Worm (Caenorhabditis elegans): ENCODE results near the gene T28C12.6.

T28C12.6 gene

ce11 chrV:6335226-6335625 lies 693 bp downstream of the T28C12.6 start:
- no peak for TF ChIP-seq B0310.2 (tag; optimal IDR thresholded peaks at IDR 0.05)
- TF ChIP-seq F13C5.2 (tag; optimal IDR thresholded peaks at IDR 0.05) = no peak
- TF ChIP-seq hmbx-1 (tag; optimal IDR thresholded peaks at IDR 0.05) = no peak
- no peak for TF ChIP-seq pes-1 (GFP tag; IDR thresholded peaks at IDR 0.05)
- TF ChIP-seq hmg-4 (GFP tag; optimal IDR thresholded peaks at IDR 0.05) = no peak

- TF ChIP-seq B0310.2 (tag; optimal IDR thresholded peaks at IDR 0.05) = no peak
- no peak for TF ChIP-seq ceh-36 (tag; optimal IDR thresholded peaks at IDR 0.05)
- TF ChIP-seq flt-1 (GFP tag; IDR thresholded peaks at IDR 0.05) = no peak
- no peak for TF ChIP-seq F13C5.2 (tag; optimal IDR thresholded peaks at IDR 0.05)
Observed at ce11 chrV:6331607-6332006, 4.3 kb downstream of the T28C12.6 start, which contains the start of gene T28C12.1. T28C12.1 (plus strand) TSS chrV:6331907.

- TF ChIP-seq flt-1 (GFP tag; IDR thresholded peaks at IDR 0.05) = no peak
- no peak for TF ChIP-seq ceh-36 (tag; optimal IDR thresholded peaks at IDR 0.05)
- no peak for TF ChIP-seq hmg-4 (GFP tag; optimal IDR thresholded peaks at IDR 0.05)
- no peak for TF ChIP-seq ets-7 (tag; optimal IDR thresholded peaks at IDR 0.05)
- no peak for TF ChIP-seq hnd-1 (tag; optimal IDR thresholded peaks at IDR 0.05)
- TF ChIP-seq F13C5.2 (tag; optimal IDR thresholded peaks at IDR 0.05) = no peak
- TF ChIP-seq sea-1 (GFP tag; conservative IDR thresholded peaks at IDR 0.05) = no peak
- TF ChIP-seq B0310.2 (tag; optimal IDR thresholded peaks at IDR 0.05) = no peak
- TF ChIP-seq tbx-11 (GFP tag; IDR thresholded peaks at IDR 0.05) = no peak
- no peak for TF ChIP-seq tra-4 (tag; optimal IDR thresholded peaks at IDR 0.05)
- no peak for TF ChIP-seq aly-1 (tag; optimal IDR thresholded peaks at IDR 0.05)
- TF ChIP-seq scrt-1 (GFP tag; IDR thresholded peaks at IDR 0.05) = no peak
- no peak for TF ChIP-seq hmbx-1 (tag; optimal IDR thresholded peaks at IDR 0.05)
- no peak for TF ChIP-seq ama-1 (optimal IDR thresholded peaks at IDR 0.05)
Observed at ce11 chrV:6328897-6329296, 7.0 kb downstream of the T28C12.6 start, which contains the start of gene T28C12.2. T28C12.2 (plus strand) TSS chrV:6329197.

- no peak for TF ChIP-seq aly-1 (tag; optimal IDR thresholded peaks at IDR 0.05)
- no peak for TF ChIP-seq scrt-1 (GFP tag; IDR thresholded peaks at IDR 0.05)
- TF ChIP-seq F13C5.2 (tag; optimal IDR thresholded peaks at IDR 0.05) = no peak
- TF ChIP-seq hmg-4 (GFP tag; optimal IDR thresholded peaks at IDR 0.05) = no peak
- no peak for TF ChIP-seq hmbx-1 (tag; optimal IDR thresholded peaks at IDR 0.05)
- TF ChIP-seq flt-1 (GFP tag; IDR thresholded peaks at IDR 0.05) = no peak
Observed at ce11 chrV:6326980-6327379, 8.9 kb downstream of the T28C12.6 start, which contains the start of gene fbxa-202. fbxa-202 (plus strand) TSS chrV:6327280.

ce11 chrV:6326394-6326793 lies 9.5 kb downstream of the T28C12.6 start:
- TF ChIP-seq tbx-37 (GFP tag; conservative IDR thresholded peaks at IDR 0.05) (no peak), tra-4 (tag; optimal IDR thresholded peaks at IDR 0.05) (no peak), B0310.2 (tag; optimal IDR thresholded peaks at IDR 0.05) (no peak), ama-1 (optimal IDR thresholded peaks at IDR 0.05) (no peak), tbx-11 (GFP tag; IDR thresholded peaks at IDR 0.05) (no peak), flt-1 (GFP tag; IDR thresholded peaks at IDR 0.05) (no peak), hmbx-1 (tag; optimal IDR thresholded peaks at IDR 0.05) (no peak), sea-1 (GFP tag; conservative IDR thresholded peaks at IDR 0.05) (no peak), aly-1 (tag; optimal IDR thresholded peaks at IDR 0.05) (no peak), ets-7 (tag; optimal IDR thresholded peaks at IDR 0.05) (no peak), scrt-1 (GFP tag; IDR thresholded peaks at IDR 0.05) (no peak), hmg-4 (GFP tag; optimal IDR thresholded peaks at IDR 0.05) (no peak), pes-1 (GFP tag; IDR thresholded peaks at IDR 0.05) (no peak), ceh-36 (tag; optimal IDR thresholded peaks at IDR 0.05) (no peak), F13C5.2 (tag; optimal IDR thresholded peaks at IDR 0.05) (no peak), ceh-13 (GFP tag; optimal IDR thresholded peaks at IDR 0.05) (no peak)

ce11 chrV:6323602-6324001 lies 12.3 kb downstream of the T28C12.6 start:
- TF ChIP-seq tra-4 (tag; optimal IDR thresholded peaks at IDR 0.05) (no peak), B0310.2 (tag; optimal IDR thresholded peaks at IDR 0.05) (no peak), sea-1 (GFP tag; conservative IDR thresholded peaks at IDR 0.05) (no peak)

ce11 chrV:6322749-6323367 lies 13.1 kb downstream of the T28C12.6 start:
- no peak for TF ChIP-seq tbx-37 (GFP tag; conservative IDR thresholded peaks at IDR 0.05)
- no peak for TF ChIP-seq B0310.2 (tag; optimal IDR thresholded peaks at IDR 0.05)
- TF ChIP-seq scrt-1 (GFP tag; IDR thresholded peaks at IDR 0.05) = no peak
- no peak for TF ChIP-seq ets-7 (tag; optimal IDR thresholded peaks at IDR 0.05)
- no peak for TF ChIP-seq F13C5.2 (tag; optimal IDR thresholded peaks at IDR 0.05)
- TF ChIP-seq ceh-13 (GFP tag; optimal IDR thresholded peaks at IDR 0.05) = no peak

- TF ChIP-seq tra-4 (tag; optimal IDR thresholded peaks at IDR 0.05) (no peak), hmbx-1 (tag; optimal IDR thresholded peaks at IDR 0.05) (no peak), hmg-4 (GFP tag; optimal IDR thresholded peaks at IDR 0.05) (no peak), ets-7 (tag; optimal IDR thresholded peaks at IDR 0.05) (no peak), ceh-13 (GFP tag; optimal IDR thresholded peaks at IDR 0.05) (no peak), sea-1 (GFP tag; conservative IDR thresholded peaks at IDR 0.05) (no peak), pes-1 (GFP tag; IDR thresholded peaks at IDR 0.05) (no peak), ama-1 (optimal IDR thresholded peaks at IDR 0.05) (no peak), aly-1 (tag; optimal IDR thresholded peaks at IDR 0.05) (no peak), F13C5.2 (tag; optimal IDR thresholded peaks at IDR 0.05) (no peak), tbx-37 (GFP tag; conservative IDR thresholded peaks at IDR 0.05) (no peak), hnd-1 (tag; optimal IDR thresholded peaks at IDR 0.05) (no peak), flt-1 (GFP tag; IDR thresholded peaks at IDR 0.05) (no peak), B0310.2 (tag; optimal IDR thresholded peaks at IDR 0.05) (no peak)
Observed at ce11 chrV:6321733-6322198, 14.2 kb downstream of the T28C12.6 start, which contains the start of gene T28C12.15. T28C12.15 (minus strand) TSS chrV:6321783.

Measured in whole organism, early embryonic.